Fruit fly (Drosophila melanogaster) whole organism, wandering third instar larva: ENCODE measurements around the gene chic.

ENCODE experiments used
- Abd-B ChIP-seq: fragments of >200 bp; optimal IDR thresholded peaks from 2 replicates; lab custom pipeline; 2017; ENCODE audit warnings: missing biosample characterization, missing genetic modification characterization
- CG32264 ChIP-seq: fragments of 200-800 bp; sonication (Bioruptor generic); optimal IDR thresholded peaks from 2 replicates; lab custom pipeline; 2016; ENCODE audit warnings: missing biosample characterization, missing genetic modification characterization
- CG9705 ChIP-seq: fragments of 200-800 bp; sonication (Bioruptor generic); optimal IDR thresholded peaks from 2 replicates; lab custom pipeline; 2018; ENCODE audit warnings: missing biosample characterization, mild to moderate bottlenecking, missing genetic modification characterization
- CrebA ChIP-seq: fragments of 200-800 bp; sonication (Bioruptor generic); optimal IDR thresholded peaks from 2 replicates; lab custom pipeline; 2016; ENCODE audit warnings: missing biosample characterization, mild to moderate bottlenecking, missing genetic modification characterization, borderline replicate concordance
- Dfd ChIP-seq: fragments of >200 bp; optimal IDR thresholded peaks from 2 replicates; lab custom pipeline; 2017; ENCODE audit warnings: missing biosample characterization, missing genetic modification characterization
- Dif ChIP-seq: fragments of 200-275, 200-300 bp; sonication (Bioruptor generic); optimal IDR thresholded peaks from 2 replicates; lab custom pipeline; 2018; ENCODE audit warnings: missing biosample characterization, missing genetic modification characterization; ENCODE audit not compliant: partially characterized antibody
- GATAd ChIP-seq: sonication (Bioruptor generic); optimal IDR thresholded peaks from 2 replicates; lab custom pipeline; 2016; ENCODE audit warnings: missing biosample characterization, missing genetic modification characterization
- HLH106 ChIP-seq: fragments of 200-800 bp; optimal IDR thresholded peaks from 3 replicates; lab custom pipeline; 2019; ENCODE audit warnings: missing biosample characterization, mild to moderate bottlenecking, missing genetic modification characterization, moderate library complexity
- Hnf4 ChIP-seq: fragments of 200-800 bp; sonication (Bioruptor generic); optimal IDR thresholded peaks from 2 replicates; lab custom pipeline; 2016; ENCODE audit warnings: missing biosample characterization, mild to moderate bottlenecking, missing genetic modification characterization
- Hr78 ChIP-seq: fragments of >200 bp; optimal IDR thresholded peaks from 2 replicates; lab custom pipeline; 2017; ENCODE audit warnings: missing biosample characterization, missing genetic modification characterization
- Hr83 ChIP-seq: fragments of 200-300 bp; sonication (Bioruptor generic); optimal IDR thresholded peaks from 2 replicates; lab custom pipeline; 2016; ENCODE audit warnings: missing biosample characterization, mild to moderate bottlenecking, missing genetic modification characterization, moderate library complexity; ENCODE audit not compliant: poor library complexity, severe bottlenecking
- Jra ChIP-seq: sonication (Bioruptor generic); optimal IDR thresholded peaks from 2 replicates; lab custom pipeline; 2016; ENCODE audit warnings: missing biosample characterization, missing genetic modification characterization
- Mio ChIP-seq: sonication (Bioruptor generic); optimal IDR thresholded peaks from 2 replicates; lab custom pipeline; 2016; ENCODE audit warnings: missing biosample characterization, missing genetic modification characterization
- Myc ChIP-seq: fragments of >200 bp; optimal IDR thresholded peaks from 2 replicates; lab custom pipeline; 2017
- N ChIP-seq: fragments of >200 bp; optimal IDR thresholded peaks from 2 replicates; lab custom pipeline; 2018; ENCODE audit warnings: missing biosample characterization, missing external identifiers, missing genetic modification characterization
- OdsH ChIP-seq: fragments of 200-800 bp; sonication (Bioruptor generic); optimal IDR thresholded peaks from 2 replicates; lab custom pipeline; 2016; ENCODE audit warnings: missing biosample characterization, mild to moderate bottlenecking, missing genetic modification characterization
- Rel ChIP-seq, 2 experiments: fragments of 200-800 bp; sonication (Bioruptor generic) in 1 of 2; optimal IDR thresholded peaks; 2 replicates in 1 of 2; 3 replicates in 1 of 2; lab custom pipeline; 2016 to 2019; ENCODE audit warnings: mild to moderate bottlenecking in 2 of 2, missing biosample characterization in 2 of 2, missing genetic modification characterization in 2 of 2, moderate library complexity in 1 of 2
- Sp1 ChIP-seq: fragments of 200-800 bp; sonication (Bioruptor generic); optimal IDR thresholded peaks from 3 replicates; lab custom pipeline; 2019; ENCODE audit warnings: missing biosample characterization, mild to moderate bottlenecking, missing genetic modification characterization, moderate library complexity
- Vsx2 ChIP-seq: fragments of 200-300, 225-300 bp; sonication (Bioruptor generic); optimal IDR thresholded peaks from 2 replicates; lab custom pipeline; 2018; ENCODE audit warnings: missing biosample characterization, missing genetic modification characterization; ENCODE audit not compliant: partially characterized antibody
- br ChIP-seq: fragments of 200-800 bp; sonication (Bioruptor generic); optimal IDR thresholded peaks from 2 replicates; lab custom pipeline; 2016; ENCODE audit warnings: missing biosample characterization, missing genetic modification characterization
- brk ChIP-seq: fragments of 200-800 bp; sonication (Bioruptor generic); optimal IDR thresholded peaks from 2 replicates; lab custom pipeline; 2016; ENCODE audit warnings: missing biosample characterization, mild to moderate bottlenecking, missing genetic modification characterization
- dl ChIP-seq, 2 experiments: fragments of 175-275, 200-275 bp in 1 of 2; fragments of 200-275 bp in 1 of 2; sonication (Bioruptor generic); optimal IDR thresholded peaks; lab custom pipeline; 2018; ENCODE audit warnings: mild to moderate bottlenecking in 2 of 2, missing biosample characterization in 2 of 2, missing genetic modification characterization in 2 of 2, moderate library complexity in 2 of 2; ENCODE audit not compliant: partially characterized antibody in 2 of 2, insufficient read depth in 1 of 2
- dmrt93B ChIP-seq: fragments of 200-800 bp; sonication (Bioruptor generic); optimal IDR thresholded peaks from 2 replicates; lab custom pipeline; 2018; ENCODE audit warnings: missing biosample characterization, mild to moderate bottlenecking, missing genetic modification characterization
- dsf ChIP-seq: sonication (Bioruptor generic); optimal IDR thresholded peaks from 2 replicates; lab custom pipeline; 2016; ENCODE audit warnings: missing biosample characterization, missing genetic modification characterization, borderline replicate concordance
- ey ChIP-seq: fragments of 200-800 bp; sonication (Bioruptor generic); optimal IDR thresholded peaks from 2 replicates; lab custom pipeline; 2016; ENCODE audit warnings: missing biosample characterization, missing genetic modification characterization
- foxo ChIP-seq, 2 experiments: fragments of 200-800 bp; sonication (Bioruptor generic); optimal IDR thresholded peaks; 2 replicates in 1 of 2; 3 replicates in 1 of 2; lab custom pipeline; 2016 to 2017; ENCODE audit warnings: missing biosample characterization in 2 of 2, missing genetic modification characterization in 2 of 2
- fru ChIP-seq: fragments of 200-800 bp; sonication (Bioruptor generic); optimal IDR thresholded peaks from 3 replicates; lab custom pipeline; 2016; ENCODE audit warnings: missing biosample characterization, mild to moderate bottlenecking, missing genetic modification characterization
- h ChIP-seq: fragments of 200-800 bp; sonication (Bioruptor generic); optimal IDR thresholded peaks from 3 replicates; lab custom pipeline; 2016; ENCODE audit warnings: missing biosample characterization, mild to moderate bottlenecking, missing genetic modification characterization
- jim ChIP-seq: fragments of 175-275, 200-325 bp; sonication (Bioruptor generic); optimal IDR thresholded peaks from 2 replicates; lab custom pipeline; 2016; ENCODE audit warnings: missing biosample characterization, mild to moderate bottlenecking, missing genetic modification characterization
- lola ChIP-seq: fragments of >200 bp; optimal IDR thresholded peaks from 2 replicates; lab custom pipeline; 2017; ENCODE audit warnings: missing biosample characterization, missing genetic modification characterization
- pan ChIP-seq: fragments of >200 bp; optimal IDR thresholded peaks from 2 replicates; lab custom pipeline; 2017
- psq ChIP-seq: fragments of 200-800 bp; sonication (Bioruptor generic); optimal IDR thresholded peaks from 3 replicates; lab custom pipeline; 2017; ENCODE audit warnings: missing biosample characterization, mild to moderate bottlenecking, missing genetic modification characterization, moderate library complexity
- rgr ChIP-seq: fragments of 200-800 bp; sonication (Bioruptor generic); optimal IDR thresholded peaks from 3 replicates; lab custom pipeline; 2016; ENCODE audit warnings: missing biosample characterization, mild to moderate bottlenecking, missing genetic modification characterization
- sage ChIP-seq: fragments of 200-800 bp; sonication (Bioruptor generic); optimal IDR thresholded peaks from 2 replicates; lab custom pipeline; 2016; ENCODE audit warnings: missing biosample characterization, mild to moderate bottlenecking, missing genetic modification characterization
- sv ChIP-seq: fragments of 200-800 bp; sonication (Bioruptor generic); optimal IDR thresholded peaks from 3 replicates; lab custom pipeline; 2016; ENCODE audit warnings: missing biosample characterization, missing genetic modification characterization
- tai ChIP-seq: sonication (Bioruptor generic); optimal IDR thresholded peaks from 2 replicates; lab custom pipeline; 2016; ENCODE audit warnings: missing biosample characterization, missing genetic modification characterization
- usp ChIP-seq: fragments of >200 bp; optimal IDR thresholded peaks from 2 replicates; lab custom pipeline; 2017; ENCODE audit warnings: missing biosample characterization, missing genetic modification characterization
- woc ChIP-seq: sonication (Bioruptor generic); optimal IDR thresholded peaks from 2 replicates; lab custom pipeline; 2016; ENCODE audit warnings: missing biosample characterization, mild to moderate bottlenecking, missing genetic modification characterization

Gene chic

dm6 chr2L:5979055-5979399, 1.8 kb downstream of the chic start:
- TF ChIP-seq dmrt93B (GFP tag; lab: Kevin White, UChicago), result peak; percentile 4
- no peak for TF ChIP-seq sv (GFP tag; lab: Kevin White, UChicago)
- TF ChIP-seq pan, result no peak
- TF ChIP-seq Dif (GFP tag; lab: Kevin White, UChicago), result peak; percentile 4
- TF ChIP-seq Abd-B, result no peak

DNA sequence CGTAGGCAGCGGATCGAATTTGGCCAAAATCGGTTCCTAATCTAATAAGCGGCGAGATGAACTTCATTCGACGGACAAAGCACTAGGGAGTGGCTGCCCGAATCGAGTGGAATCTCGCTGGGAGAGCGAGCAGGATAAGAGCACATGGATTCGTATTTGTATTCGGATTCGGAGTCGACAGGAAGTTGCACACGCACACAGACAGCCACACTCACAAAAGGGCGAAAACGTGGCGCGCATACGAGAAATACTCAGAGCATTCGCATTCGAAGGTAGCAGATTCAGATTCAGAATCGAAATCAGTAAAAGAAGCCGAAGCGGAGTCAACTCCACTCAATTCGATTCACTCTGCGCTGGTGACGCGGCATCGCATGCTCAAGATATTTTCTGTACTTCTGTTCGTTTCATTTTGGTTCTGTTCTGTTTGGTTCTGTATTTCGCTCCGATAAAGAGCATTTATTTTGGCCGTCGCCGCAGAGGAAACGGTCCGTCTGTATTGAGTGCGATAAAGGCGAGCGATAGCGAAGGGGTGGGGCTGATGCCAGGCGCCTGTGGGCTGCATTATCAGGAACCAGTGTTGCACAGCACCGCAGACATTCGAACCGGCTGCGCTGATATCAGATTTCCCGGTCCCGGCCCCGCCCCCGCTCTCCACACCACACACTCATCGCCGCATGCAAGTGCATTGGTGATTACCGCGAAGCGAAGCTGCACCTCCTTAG, 2.3 kb downstream of the chic start:
- TF ChIP-seq Hnf4 (GFP tag; lab: Kevin White, UChicago) (peak; percentile 53), Mio (GFP tag; lab: Kevin White, UChicago) (peak; percentile 37), ey (GFP tag; lab: Kevin White, UChicago) (no peak), Jra (GFP tag; lab: Kevin White, UChicago) (peak; percentile 67), dsf (no peak), br (GFP tag; lab: Kevin White, UChicago) (peak; percentile 50), GATAd (no peak), foxo (GFP tag; optimal IDR thresholded peaks at IDR 0.05; lab: Kevin White, UChicago) (peak; percentile 18 to 24), Hr83 (GFP tag; lab: Kevin White, UChicago) (peak; percentile 70), tai (GFP tag; lab: Kevin White, UChicago) (no peak), HLH106 (tag; lab: Kevin White, UChicago) (peak; percentile 21), sage (no peak), jim (GFP tag; lab: Kevin White, UChicago) (no peak), Myc (lab: Kevin White, UChicago) (no peak), lola (no peak), h (peak; percentile 79), Sp1 (GFP tag; lab: Kevin White, UChicago) (peak; percentile 7), Rel (GFP tag; optimal IDR thresholded peaks at IDR 0.05; lab: Kevin White, UChicago) (peak; percentile 78), Rel (tag; optimal IDR thresholded peaks at IDR 0.05; lab: Kevin White, UChicago) (peak; percentile 72), Dif (GFP tag; lab: Kevin White, UChicago) (no peak), CG9705 (no peak), Hr78 (peak; percentile 3), fru (GFP tag; lab: Kevin White, UChicago) (no peak), woc (peak; percentile 37), CG32264 (GFP tag; lab: Kevin White, UChicago) (no peak), usp (GFP tag; lab: Kevin White, UChicago) (no peak), pan (no peak), OdsH (GFP tag; lab: Kevin White, UChicago) (peak; percentile 34), brk (peak; percentile 70), psq (GFP tag; lab: Kevin White, UChicago) (peak; percentile 23), dl (GFP tag; optimal IDR thresholded peaks at IDR 0.05; lab: Kevin White, UChicago; ENCODE audit: insufficient read depth in 1 of 2, partially characterized antibody in 2 of 2) (no peak), rgr (GFP tag; lab: Kevin White, UChicago) (peak; percentile 38), Dfd (GFP tag; lab: Kevin White, UChicago) (no peak), Vsx2 (GFP tag; lab: Kevin White, UChicago) (no peak), N (GFP tag; lab: Kevin White, UChicago) (no peak), CrebA (GFP tag; lab: Kevin White, UChicago) (peak; percentile 94), dmrt93B (GFP tag; lab: Kevin White, UChicago) (no peak), Abd-B (no peak), sv (GFP tag; lab: Kevin White, UChicago) (no peak)

- TF ChIP-seq brk (no peak), br (GFP tag; lab: Kevin White, UChicago) (no peak), Jra (GFP tag; lab: Kevin White, UChicago) (peak; percentile 33)
Measured at dm6 chr2L:5977729-5978078, 3.1 kb downstream of the chic start.
